Fruit fly (Drosophila melanogaster) Kc167 (cell line): ENCODE measurements around the gene CG31612.

Experiments
- Myc ChIP-seq: fragments of >200 bp; optimal IDR thresholded peaks from 2 replicates; lab custom pipeline; 2017; ENCODE audit warnings: missing external identifiers
- Sin3A ChIP-seq: fragments of >200 bp; optimal IDR thresholded peaks from 2 replicates; lab custom pipeline; 2018; ENCODE audit warnings: missing external identifiers
- h ChIP-seq: fragments of >200 bp; optimal IDR thresholded peaks from 3 replicates; lab custom pipeline; 2018; ENCODE audit warnings: missing external identifiers
- insv ChIP-seq: fragments of >200 bp; optimal IDR thresholded peaks from 3 replicates; lab custom pipeline; 2018; ENCODE audit warnings: missing external identifiers
- psq ChIP-seq: fragments of >200 bp; optimal IDR thresholded peaks from 2 replicates; lab custom pipeline; 2017; ENCODE audit warnings: missing external identifiers
- ttk ChIP-seq: sonication (Bioruptor generic); optimal IDR thresholded peaks from 2 replicates; lab custom pipeline; 2017; ENCODE audit warnings: missing external identifiers

CG31612 gene

DNA sequence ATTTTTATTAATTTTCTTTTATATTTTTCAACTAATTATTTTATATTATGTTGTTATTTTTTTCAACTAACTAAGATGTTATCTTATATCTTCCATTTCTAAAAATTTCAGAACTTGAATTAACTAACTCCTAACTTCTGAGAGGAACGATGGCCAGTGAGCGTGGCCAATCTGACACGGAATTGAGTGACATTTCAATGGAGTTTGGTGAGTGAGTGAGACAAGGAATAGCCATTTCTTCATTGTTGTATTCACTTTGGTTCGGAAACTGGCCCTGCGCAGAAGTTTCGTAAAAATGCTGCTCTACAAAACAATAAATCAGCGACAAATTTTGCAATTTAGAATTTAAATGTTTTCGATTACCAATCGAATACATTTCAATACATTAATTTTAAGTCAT lies 2.4 kb downstream of the CG31612 start:
- TF ChIP-seq Myc (no peak), ttk (no peak), insv (lab: Kevin White, UChicago) (no peak), psq (no peak), h (lab: Kevin White, UChicago) (no peak), Sin3A (lab: Kevin White, UChicago) (no peak)

- no peak for TF ChIP-seq insv (lab: Kevin White, UChicago)
- TF ChIP-seq Sin3A (lab: Kevin White, UChicago) = no peak
- TF ChIP-seq h (lab: Kevin White, UChicago) = no peak
- no peak for TF ChIP-seq ttk
These were observed 3.3 kb downstream of the CG31612 start for dm6 chr2L:21791980-21792379.

- TF ChIP-seq ttk = no peak
- TF ChIP-seq insv (lab: Kevin White, UChicago) = no peak
- TF ChIP-seq Sin3A (lab: Kevin White, UChicago) = no peak
- no peak for TF ChIP-seq psq
- TF ChIP-seq Myc = no peak
- no peak for TF ChIP-seq h (lab: Kevin White, UChicago)
These were observed 5.7 kb downstream of the CG31612 start for dm6 chr2L:21789456-21790065.

DNA sequence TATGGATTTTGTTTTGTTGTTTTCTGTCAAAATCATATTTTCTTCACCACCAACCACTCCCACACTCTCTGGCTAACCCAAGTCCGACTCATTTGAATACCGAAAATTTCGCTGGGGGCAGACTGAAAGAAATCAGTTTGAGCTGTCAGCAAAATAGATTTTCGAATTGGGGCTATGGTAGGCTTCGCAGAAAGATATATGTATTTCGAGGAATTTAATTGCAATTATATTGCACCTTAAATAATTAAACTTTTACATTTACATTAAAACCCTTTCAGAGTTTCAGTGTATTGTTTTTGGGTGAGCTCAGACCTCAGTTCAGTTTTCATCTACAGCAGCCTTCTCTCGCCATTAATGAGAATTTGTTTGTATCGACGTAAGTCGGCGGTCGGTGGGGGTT lies 8.3 kb downstream of the CG31612 start:
- TF ChIP-seq insv (lab: Kevin White, UChicago) (no peak), ttk (no peak), h (lab: Kevin White, UChicago) (no peak), Sin3A (lab: Kevin White, UChicago) (no peak), psq (no peak), Myc (no peak)

DNA sequence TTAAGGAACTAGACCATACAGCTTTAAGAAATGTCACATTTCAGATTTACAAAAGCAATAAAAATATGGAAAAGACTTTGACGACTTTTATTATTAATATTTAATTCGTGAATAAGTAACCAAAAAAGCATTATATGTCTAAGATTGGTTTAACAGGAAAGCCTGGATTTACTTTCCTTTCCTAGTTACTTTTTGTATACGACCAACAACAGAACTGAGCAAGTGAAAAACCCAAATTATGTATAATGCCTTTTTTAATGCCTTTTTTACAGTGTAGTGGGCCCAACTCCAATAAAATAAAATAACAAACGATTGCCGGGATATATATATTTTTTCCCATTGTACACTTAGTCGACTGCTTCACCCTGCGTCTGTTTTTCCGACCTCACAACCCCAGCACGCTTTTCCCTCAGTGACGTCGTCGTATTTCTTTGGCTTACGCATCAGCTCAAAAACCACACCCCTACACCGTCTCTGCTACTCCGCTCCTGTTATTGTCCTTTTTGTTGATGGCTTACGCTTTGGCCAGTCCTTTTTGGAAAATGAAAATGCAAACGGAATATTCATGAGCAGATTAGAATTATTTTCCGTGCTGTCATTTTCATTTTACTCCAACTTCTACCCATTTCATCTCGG lies 10.3 kb downstream of the CG31612 start:
- TF ChIP-seq insv (lab: Kevin White, UChicago) = no peak
- no peak for TF ChIP-seq ttk
- TF ChIP-seq h (lab: Kevin White, UChicago) = no peak
- TF ChIP-seq Sin3A (lab: Kevin White, UChicago) = no peak
- no peak for TF ChIP-seq Myc
- no peak for TF ChIP-seq psq

- TF ChIP-seq psq (no peak), insv (lab: Kevin White, UChicago) (no peak), h (lab: Kevin White, UChicago) (no peak), Myc (no peak)
These were observed 11.3 kb downstream of the CG31612 start, which contains the start of gene CG11630 for dm6 chr2L:21783965-21784364. Gene CG11630, minus strand, starts transcription at chr2L:21784065.

DNA sequence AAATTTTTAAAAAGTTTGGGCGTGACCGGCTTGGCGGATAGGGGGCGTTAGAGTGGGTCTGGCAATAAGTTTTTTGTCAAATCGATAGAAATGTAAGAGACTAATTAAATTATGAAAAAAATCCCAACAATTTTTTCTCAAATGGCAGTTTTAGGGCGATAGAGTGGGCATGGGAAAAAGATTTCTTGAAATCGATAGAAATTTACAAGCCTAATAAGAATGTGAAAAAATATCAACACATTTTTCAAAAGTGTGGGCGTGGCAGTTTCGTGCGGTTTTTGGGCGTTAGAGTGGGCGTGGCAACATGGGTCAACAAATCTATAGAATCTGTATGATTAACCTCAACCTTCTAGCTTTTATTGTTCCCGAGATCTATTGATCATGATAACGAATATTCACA lies 25.8 kb downstream of the CG31612 start:
- TF ChIP-seq psq (no peak), ttk (no peak), Sin3A (lab: Kevin White, UChicago) (no peak), Myc (no peak), insv (lab: Kevin White, UChicago) (no peak), h (lab: Kevin White, UChicago) (no peak)

dm6 chr2L:21764934-21765333 lies 30.3 kb downstream of the CG31612 start:
- TF ChIP-seq h (lab: Kevin White, UChicago) (no peak), insv (lab: Kevin White, UChicago) (no peak), Myc (no peak), psq (no peak)

dm6 chr2L:21758067-21758398 lies 37.2 kb downstream of the CG31612 start:
- TF ChIP-seq Myc (no peak), h (lab: Kevin White, UChicago) (no peak), Sin3A (lab: Kevin White, UChicago) (no peak), psq (no peak), ttk (no peak), insv (lab: Kevin White, UChicago) (no peak)

DNA sequence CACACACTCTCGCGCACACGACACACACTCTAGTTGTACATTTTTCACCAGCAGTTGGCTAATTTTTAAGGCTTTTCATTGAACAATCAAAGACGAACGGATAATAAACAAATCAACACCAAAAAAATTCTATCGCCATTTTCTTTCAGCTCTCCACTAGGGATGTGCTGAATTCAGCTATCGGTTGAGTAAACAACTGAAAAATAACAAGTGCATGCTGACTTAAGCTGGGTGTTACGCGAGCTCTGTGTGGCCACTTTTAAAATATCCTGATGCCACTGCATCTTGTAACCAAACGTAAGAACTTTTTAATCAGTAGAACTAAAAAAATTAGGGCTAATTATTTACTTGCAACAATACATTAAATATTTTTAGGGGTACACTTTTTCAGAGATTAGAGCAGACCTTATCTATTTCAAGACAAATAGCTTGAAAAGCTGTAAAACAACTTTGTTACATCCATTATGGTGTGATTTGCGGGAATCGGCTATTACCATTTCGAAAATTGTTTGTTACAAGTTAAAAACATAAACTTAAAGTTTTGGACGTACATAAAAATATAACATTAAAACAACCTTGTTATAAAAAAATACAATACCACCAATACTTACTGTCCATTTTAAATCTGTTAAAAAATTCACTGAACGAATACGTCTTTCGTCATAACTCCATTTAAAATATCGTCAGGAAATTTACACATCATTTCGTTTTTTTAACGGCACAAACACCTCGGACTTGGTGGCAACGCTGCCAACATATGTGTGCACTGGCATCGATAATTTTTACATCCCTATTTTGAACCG lies 37.8 kb downstream of the CG31612 start, which contains the start of the genes step and CG1416:
step (minus strand) TSS at position 203 of the 803 bp plus-strand sequence.
CG1416 (plus strand) TSS at position 747 of the 803 bp plus-strand sequence.
- TF ChIP-seq psq (no peak), Sin3A (lab: Kevin White, UChicago) (peak; percentile 79), h (lab: Kevin White, UChicago) (no peak), ttk (no peak), Myc (no peak), insv (lab: Kevin White, UChicago) (no peak)

dm6 chr2L:21756696-21757095 lies 38.6 kb downstream of the CG31612 start:
- TF ChIP-seq Myc (no peak), ttk (no peak), h (lab: Kevin White, UChicago) (no peak), Sin3A (lab: Kevin White, UChicago) (no peak), psq (no peak), insv (lab: Kevin White, UChicago) (no peak)

DNA sequence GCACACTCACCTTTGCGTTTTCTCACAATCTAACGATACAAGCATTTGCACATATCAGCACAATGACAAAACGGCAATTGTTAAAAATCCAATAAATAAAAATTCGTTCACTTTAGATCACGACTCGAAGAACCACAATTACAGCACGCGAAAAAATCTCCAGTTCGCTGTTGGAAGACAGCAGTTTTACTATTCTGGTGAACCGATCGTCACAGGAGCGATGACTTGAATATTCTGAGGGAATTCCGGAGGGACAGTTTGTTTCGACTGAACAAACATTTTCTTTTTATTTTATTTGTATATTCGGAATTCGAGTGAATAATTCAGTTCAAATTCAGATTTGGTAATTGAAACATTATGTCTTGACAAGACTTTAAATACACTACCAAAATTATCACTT lies 39.9 kb downstream of the CG31612 start:
- TF ChIP-seq ttk = no peak
- TF ChIP-seq psq = no peak
- no peak for TF ChIP-seq h (lab: Kevin White, UChicago)
- no peak for TF ChIP-seq Myc
- no peak for TF ChIP-seq insv (lab: Kevin White, UChicago)
- TF ChIP-seq Sin3A (lab: Kevin White, UChicago) = no peak
